Worm (Caenorhabditis elegans) whole organism, young adult: Measurements from ENCODE around the gene R02D5.1.

ENCODE experiments used
- B0019.2 ChIP-seq: fragments of 200-800 bp; sonication (Bioruptor generic); conservative IDR thresholded peaks from 2 replicates; pipeline ENCODE4 v1.3.6; 2022; ENCODE audit warnings: missing genetic modification reagents, missing genetic modification characterization, missing compliant biosample characterization
- B0261.1 ChIP-seq: sonication (generic microtip); optimal IDR thresholded peaks from 2 replicates; lab custom pipeline; 2016; ENCODE audit warnings: mild to moderate bottlenecking, missing genetic modification characterization, moderate library complexity, missing compliant biosample characterization
- F23B12.7 ChIP-seq: sonication (generic microtip); optimal IDR thresholded peaks from 2 replicates; lab custom pipeline; 2017; ENCODE audit warnings: missing genetic modification characterization, mild to moderate bottlenecking, missing compliant biosample characterization, antibody characterized with exemption, moderate library complexity; ENCODE audit not compliant: insufficient read depth
- F37B4.10 ChIP-seq: fragments of 200-800 bp; sonication (Bioruptor generic); IDR thresholded peaks from 2 replicates; pipeline ENCODE4 v1.3.6; 2022; ENCODE audit warnings: missing genetic modification characterization, missing compliant biosample characterization
- F39B2.1 ChIP-seq: fragments of 200-800 bp; sonication (Bioruptor generic); IDR thresholded peaks from 2 replicates; pipeline ENCODE4 v1.3.6; 2022; ENCODE audit warnings: missing genetic modification reagents, missing genetic modification characterization, missing compliant biosample characterization
- F49E8.2 ChIP-seq: sonication (generic microtip); optimal IDR thresholded peaks from 3 replicates; lab custom pipeline; 2017; ENCODE audit warnings: missing genetic modification characterization, mild to moderate bottlenecking, missing compliant biosample characterization, antibody characterized with exemption, moderate library complexity; ENCODE audit not compliant: insufficient read depth
- K11D2.4 ChIP-seq: fragments of 200-800 bp; sonication (Bioruptor generic); IDR thresholded peaks from 2 replicates; pipeline ENCODE4 v1.3.6; 2022; ENCODE audit warnings: missing genetic modification reagents, missing genetic modification characterization, missing compliant biosample characterization
- K12H6.12 ChIP-seq: fragments of 200-800 bp; sonication (Bioruptor generic); optimal IDR thresholded peaks from 2 replicates; lab custom pipeline; 2018; ENCODE audit warnings: mild to moderate bottlenecking, missing genetic modification characterization, missing compliant biosample characterization
- T07F8.4 ChIP-seq: sonication (generic microtip); optimal IDR thresholded peaks from 2 replicates; lab custom pipeline; 2016; ENCODE audit warnings: mild to moderate bottlenecking, missing genetic modification characterization, moderate library complexity, missing compliant biosample characterization
- T26A5.8 ChIP-seq: sonication (generic microtip); optimal IDR thresholded peaks from 2 replicates; lab custom pipeline; 2016; ENCODE audit warnings: missing genetic modification characterization, missing compliant biosample characterization
- Y53F4B.3 ChIP-seq: fragments of 200-800 bp; sonication (Bioruptor generic); IDR thresholded peaks from 2 replicates; pipeline ENCODE4 v1.3.6; 2022; ENCODE audit warnings: missing genetic modification reagents, missing genetic modification characterization, missing compliant biosample characterization
- aptf-2 ChIP-seq: fragments of 200-800 bp; sonication (Bioruptor generic); conservative IDR thresholded peaks from 2 replicates; pipeline ENCODE4 v1.3.6; 2022; ENCODE audit warnings: missing genetic modification reagents, missing genetic modification characterization, missing compliant biosample characterization
- attf-5 ChIP-seq: fragments of 200-800 bp; sonication (Bioruptor generic); optimal IDR thresholded peaks from 2 replicates; lab custom pipeline; 2018; ENCODE audit warnings: mild to moderate bottlenecking, missing genetic modification characterization, missing compliant biosample characterization
- attf-6 ChIP-seq: fragments of 200-800 bp; sonication (Bioruptor generic); IDR thresholded peaks from 2 replicates; pipeline ENCODE4 v1.3.6; 2022; ENCODE audit warnings: missing genetic modification reagents, missing genetic modification characterization, missing compliant biosample characterization
- bed-2 ChIP-seq: fragments of 200-800 bp; sonication (Bioruptor generic); IDR thresholded peaks from 2 replicates; pipeline ENCODE4 v1.3.6; 2022; ENCODE audit warnings: missing genetic modification reagents, missing genetic modification characterization, missing compliant biosample characterization
- ccch-3 ChIP-seq: fragments of 200-800 bp; sonication (Bioruptor generic); optimal IDR thresholded peaks from 2 replicates; lab custom pipeline; 2018; ENCODE audit warnings: mild to moderate bottlenecking, missing genetic modification characterization, missing compliant biosample characterization
- cebp-1 ChIP-seq, 2 experiments: fragments of 200-800 bp in 1 of 2; sonication (Bioruptor generic) in 1 of 2; sonication (generic microtip) in 1 of 2; IDR thresholded peaks in 1 of 2; optimal IDR thresholded peaks in 1 of 2; 2 replicates each; pipeline versions ENCODE4 v1.3.6 to Lab custom; 2017 to 2022; ENCODE audit warnings: missing compliant biosample characterization in 2 of 2, missing genetic modification characterization in 2 of 2, mild to moderate bottlenecking in 1 of 2, missing genetic modification reagents in 1 of 2, moderate library complexity in 1 of 2
- ceh-40 ChIP-seq: fragments of 200-800 bp; sonication (Bioruptor generic); IDR thresholded peaks from 2 replicates; pipeline ENCODE4 v1.3.6; 2022; ENCODE audit warnings: missing genetic modification characterization, missing compliant biosample characterization
- ceh-91 ChIP-seq: fragments of 200-800 bp; sonication (Bioruptor generic); IDR thresholded peaks from 2 replicates; pipeline ENCODE4 v1.3.6; 2022; ENCODE audit warnings: missing genetic modification reagents, missing genetic modification characterization, missing compliant biosample characterization
- dox-1 ChIP-seq: fragments of 200-800 bp; sonication (Bioruptor generic); IDR thresholded peaks from 2 replicates; pipeline ENCODE4 v1.3.6; 2022; ENCODE audit warnings: missing genetic modification reagents, missing genetic modification characterization, missing compliant biosample characterization
- dpff-1 ChIP-seq: sonication (generic microtip); optimal IDR thresholded peaks from 2 replicates; lab custom pipeline; 2017; ENCODE audit warnings: mild to moderate bottlenecking, missing genetic modification characterization, missing compliant biosample characterization
- egl-44 ChIP-seq: fragments of 200-800 bp; sonication (Bioruptor generic); IDR thresholded peaks from 2 replicates; pipeline ENCODE4 v1.3.6; 2022; ENCODE audit warnings: missing genetic modification reagents, missing genetic modification characterization, missing compliant biosample characterization
- gei-17 ChIP-seq: fragments of 200-800 bp; sonication (Bioruptor generic); optimal IDR thresholded peaks from 2 replicates; lab custom pipeline; 2018; ENCODE audit warnings: mild to moderate bottlenecking, missing genetic modification characterization, missing compliant biosample characterization
- lin-26 ChIP-seq: fragments of 200-800 bp; sonication (Bioruptor generic); IDR thresholded peaks from 2 replicates; pipeline ENCODE4 v1.3.6; 2022; ENCODE audit warnings: missing genetic modification reagents, missing genetic modification characterization, missing compliant biosample characterization
- lin-54 ChIP-seq: fragments of 200-800 bp; sonication (Bioruptor generic); optimal IDR thresholded peaks from 2 replicates; lab custom pipeline; 2018; ENCODE audit warnings: mild to moderate bottlenecking, missing genetic modification characterization, missing compliant biosample characterization
- lir-1 ChIP-seq: fragments of 200-800 bp; sonication (Bioruptor generic); conservative IDR thresholded peaks from 2 replicates; pipeline ENCODE4 v1.3.6; 2022; ENCODE audit warnings: missing genetic modification reagents, missing genetic modification characterization, missing compliant biosample characterization
- madf-8 ChIP-seq: fragments of 200-800 bp; sonication (Bioruptor generic); conservative IDR thresholded peaks from 2 replicates; pipeline ENCODE4 v1.3.6; 2022; ENCODE audit warnings: missing genetic modification reagents, missing genetic modification characterization, missing compliant biosample characterization
- mes-4 ChIP-seq: sonication (generic microtip); optimal IDR thresholded peaks from 2 replicates; lab custom pipeline; 2016; ENCODE audit warnings: missing genotype, missing genetic modification characterization, missing compliant biosample characterization
- nfya-1 ChIP-seq: sonication (generic microtip); optimal IDR thresholded peaks from 2 replicates; lab custom pipeline; 2017; ENCODE audit warnings: antibody characterized with exemption, missing compliant biosample characterization, missing genetic modification characterization, borderline replicate concordance; ENCODE audit not compliant: insufficient read depth
- nhr-80 ChIP-seq: sonication (generic microtip); optimal IDR thresholded peaks from 2 replicates; lab custom pipeline; 2016; ENCODE audit warnings: missing genetic modification characterization, missing compliant biosample characterization
- snpc-1.1 ChIP-seq: sonication (generic microtip); optimal IDR thresholded peaks from 2 replicates; lab custom pipeline; 2017; ENCODE audit warnings: missing genetic modification characterization, mild to moderate bottlenecking, missing compliant biosample characterization, antibody characterized with exemption, moderate library complexity, missing genotype, missing genetic modification reagents; ENCODE audit not compliant: insufficient read depth
- snpc-3.4 ChIP-seq: sonication (generic microtip); optimal IDR thresholded peaks from 2 replicates; lab custom pipeline; 2017; ENCODE audit warnings: missing genetic modification characterization, mild to moderate bottlenecking, missing compliant biosample characterization, antibody characterized with exemption, moderate library complexity, missing genotype, missing genetic modification reagents
- somi-1 ChIP-seq: fragments of 200-800 bp; sonication (Bioruptor generic); optimal IDR thresholded peaks from 2 replicates; lab custom pipeline; 2018; ENCODE audit warnings: mild to moderate bottlenecking, missing genetic modification characterization, missing compliant biosample characterization
- tbx-9 ChIP-seq: sonication (generic microtip); optimal IDR thresholded peaks from 2 replicates; lab custom pipeline; 2016; ENCODE audit warnings: borderline replicate concordance, missing genetic modification characterization, inconsistent platforms, missing compliant biosample characterization
- unc-130 ChIP-seq: sonication (generic microtip); optimal IDR thresholded peaks from 2 replicates; lab custom pipeline; 2016; ENCODE audit warnings: missing genetic modification reagents, missing genetic modification characterization, missing compliant biosample characterization
- zfh-2 ChIP-seq: fragments of 200-800 bp; sonication (Bioruptor generic); conservative IDR thresholded peaks from 2 replicates; pipeline ENCODE4 v1.3.6; 2022; ENCODE audit warnings: missing genetic modification reagents, missing genetic modification characterization, missing compliant biosample characterization
- zim-3 ChIP-seq: sonication (generic microtip); optimal IDR thresholded peaks from 2 replicates; lab custom pipeline; 2017; ENCODE audit warnings: mild to moderate bottlenecking, missing genetic modification characterization, moderate library complexity, missing compliant biosample characterization
- ztf-3 ChIP-seq: fragments of 200-800 bp; sonication (Bioruptor generic); optimal IDR thresholded peaks from 2 replicates; lab custom pipeline; 2018; ENCODE audit warnings: mild to moderate bottlenecking, missing genetic modification characterization, missing compliant biosample characterization

The R02D5.1 gene

ce11 chrV:14501136-14501535, 6.9 kb upstream of the R02D5.1 start, which contains the start of gene R02D5.24:
Gene R02D5.24, plus strand, starts transcription at chrV:14501340.
- no peak for TF ChIP-seq mes-4 (tag; lab: Kevin White, UChicago)
- TF ChIP-seq F37B4.10 (GFP tag; lab: Robert Waterston, UW), result 0 out of 2 replicates have a peak, but pooled peaks have one; percentile 40
- no peak for TF ChIP-seq attf-6 (GFP tag; lab: Robert Waterston, UW)

- TF ChIP-seq cebp-1 (GFP tag; IDR thresholded peaks at IDR 0.05; lab: Robert Waterston, UW) (no peak), cebp-1 (tag; optimal IDR thresholded peaks at IDR 0.05; lab: Kevin White, UChicago) (peak; percentile 37), ztf-3 (no peak), nhr-80 (peak; percentile 91), dox-1 (GFP tag; lab: Robert Waterston, UW) (0 out of 2 replicates have a peak, but pooled peaks have one; percentile 43), F23B12.7 (tag; lab: Kevin White, UChicago) (no peak), T07F8.4 (tag; lab: Kevin White, UChicago) (no peak)
- TF ChIP-seq, all 124 proteins: peak for 3
Measured at ce11 chrV:14503065-14503464, 5.0 kb upstream of the R02D5.1 start.

- no peak for TF ChIP-seq B0019.2 (GFP tag; lab: Robert Waterston, UW)
- no peak for TF ChIP-seq lir-1
- no peak for TF ChIP-seq egl-44 (GFP tag; lab: Robert Waterston, UW)
- TF ChIP-seq B0261.1 (tag; lab: Kevin White, UChicago), result no peak
- no peak for TF ChIP-seq dpff-1
- TF ChIP-seq bed-2 (GFP tag; lab: Robert Waterston, UW), result no peak
- no peak for TF ChIP-seq attf-5 (GFP tag; lab: Kevin White, UChicago)
- no peak for TF ChIP-seq Y53F4B.3
- no peak for TF ChIP-seq ceh-91 (GFP tag; lab: Robert Waterston, UW)
- no peak for TF ChIP-seq ccch-3 (GFP tag; lab: Kevin White, UChicago)
- no peak for TF ChIP-seq snpc-3.4 (tag; lab: Kevin White, UChicago)
- TF ChIP-seq nfya-1 (tag; lab: Kevin White, UChicago), result no peak
- TF ChIP-seq lin-54 (GFP tag; lab: Kevin White, UChicago), result no peak
- no peak for TF ChIP-seq unc-130 (GFP tag; lab: Kevin White, UChicago)
Measured at ce11 chrV:14504120-14504519, 3.9 kb upstream of the R02D5.1 start.

ce11 chrV:14504774-14505173, 3.3 kb upstream of the R02D5.1 start:
- TF ChIP-seq K12H6.12 (tag; lab: Kevin White, UChicago), result no peak
- no peak for TF ChIP-seq K11D2.4 (GFP tag; lab: Robert Waterston, UW)
- TF ChIP-seq lin-26 (GFP tag; lab: Robert Waterston, UW), result no peak
- TF ChIP-seq aptf-2 (GFP tag; lab: Robert Waterston, UW), result no peak
- TF ChIP-seq snpc-1.1 (tag; lab: Kevin White, UChicago), result no peak
- no peak for TF ChIP-seq F49E8.2 (tag; lab: Kevin White, UChicago)
- no peak for TF ChIP-seq F39B2.1 (GFP tag; lab: Robert Waterston, UW)
- peak; percentile 37; the same call in 1 of the 2 replicates for TF ChIP-seq zfh-2
- no peak for TF ChIP-seq T26A5.8 (tag; lab: Kevin White, UChicago)
- no peak for TF ChIP-seq somi-1 (GFP tag; lab: Kevin White, UChicago)
- TF ChIP-seq madf-8, result no peak
- TF ChIP-seq ceh-40, result no peak
- no peak for TF ChIP-seq tbx-9 (tag; lab: Kevin White, UChicago)
- no peak for TF ChIP-seq zim-3
- peak; percentile 43 for TF ChIP-seq nhr-80
- 0 out of 2 replicates have a peak, but pooled peaks have one; percentile 15 for TF ChIP-seq dox-1 (GFP tag; lab: Robert Waterston, UW)
- no peak for TF ChIP-seq nfya-1 (tag; lab: Kevin White, UChicago)
- no peak for TF ChIP-seq gei-17 (GFP tag; lab: Kevin White, UChicago)
